Fruit fly (Drosophila melanogaster): ENCODE data around the gene Ibf2.

The Ibf2 gene

dm6 chr3R:9229996-9230601 lies 28.2 kb downstream of the Ibf2 start (continued):
- no peak for TF ChIP-seq Fer1 (GFP tag; optimal IDR thresholded peaks at IDR 0.05)
- TF ChIP-seq CG33557 (GFP tag; optimal IDR thresholded peaks at IDR 0.05), result no peak
- TF ChIP-seq Sry-δ (GFP tag; optimal IDR thresholded peaks at IDR 0.05), result no peak
- TF ChIP-seq CG10654 (GFP tag; optimal IDR thresholded peaks at IDR 0.05), result no peak
- no peak for TF ChIP-seq CG3838 (GFP tag; optimal IDR thresholded peaks at IDR 0.05)
- no peak for TF ChIP-seq tll (GFP tag; optimal IDR thresholded peaks at IDR 0.05)
- no peak for TF ChIP-seq CG15011 (GFP tag; optimal IDR thresholded peaks at IDR 0.05)
- no peak for TF ChIP-seq Max (GFP tag; optimal IDR thresholded peaks at IDR 0.05)
- no peak for TF ChIP-seq sd (tag; optimal IDR thresholded peaks at IDR 0.05)
- no peak for TF ChIP-seq dm (GFP tag; optimal IDR thresholded peaks at IDR 0.05)
- TF ChIP-seq sens (GFP tag), result peak; percentile 81
- TF ChIP-seq en (GFP tag; optimal IDR thresholded peaks at IDR 0.05), result no peak
- no peak for TF ChIP-seq HHEX (GFP tag; optimal IDR thresholded peaks at IDR 0.05)
- peak; percentile 11 for TF ChIP-seq CG3281 (GFP tag; optimal IDR thresholded peaks at IDR 0.05)
- TF ChIP-seq Nf-YA (GFP tag; IDR thresholded peaks at IDR 0.05), result no peak
- TF ChIP-seq Rx (GFP tag; IDR thresholded peaks at IDR 0.05), result no peak
- TF ChIP-seq CG4424 (GFP tag; optimal IDR thresholded peaks at IDR 0.05), result peak; percentile 2
- TF ChIP-seq CG12219 (GFP tag; optimal IDR thresholded peaks at IDR 0.05), result peak; percentile 19
- TF ChIP-seq CG10147 (GFP tag; optimal IDR thresholded peaks at IDR 0.05), result no peak
- no peak for TF ChIP-seq B-H2 (GFP tag; optimal IDR thresholded peaks at IDR 0.05)
- TF ChIP-seq CG1832 (GFP tag; optimal IDR thresholded peaks at IDR 0.05), result no peak
- no peak for TF ChIP-seq CG11456 (GFP tag; IDR thresholded peaks at IDR 0.05)
- no peak for TF ChIP-seq Dek (tag; optimal IDR thresholded peaks at IDR 0.05)
- TF ChIP-seq Meics (GFP tag; optimal IDR thresholded peaks at IDR 0.05), result peak; percentile 14
- TF ChIP-seq aop (GFP tag; IDR thresholded peaks at IDR 0.05), result no peak
- no peak for TF ChIP-seq CG8388 (GFP tag; optimal IDR thresholded peaks at IDR 0.05)
- TF ChIP-seq CG7928 (GFP tag; optimal IDR thresholded peaks at IDR 0.05), result no peak
- TF ChIP-seq CG18011 (GFP tag; optimal IDR thresholded peaks at IDR 0.05), result no peak
- TF ChIP-seq CG7745 (tag; optimal IDR thresholded peaks at IDR 0.05), result no peak
- TF ChIP-seq lmd (GFP tag; IDR thresholded peaks at IDR 0.05), result peak; percentile 25; the same call in 1 of the 2 replicates
- TF ChIP-seq ssp (GFP tag; IDR thresholded peaks at IDR 0.05), result no peak
- peak; percentile 25 for TF ChIP-seq az2 (GFP tag; optimal IDR thresholded peaks at IDR 0.05)
- TF ChIP-seq gcm2 (GFP tag; optimal IDR thresholded peaks at IDR 0.05), result no peak
- TF ChIP-seq CG9817 (tag; optimal IDR thresholded peaks at IDR 0.05), result no peak
- TF ChIP-seq pzg (GFP tag; optimal IDR thresholded peaks at IDR 0.05), result no peak
- TF ChIP-seq CG6689 (GFP tag; IDR thresholded peaks at IDR 0.05), result 0 out of 2 replicates have a peak, but pooled peaks have one; percentile 36
- TF ChIP-seq CG32767 (GFP tag; IDR thresholded peaks at IDR 0.05), result no peak
- TF ChIP-seq CG15696 (tag; optimal IDR thresholded peaks at IDR 0.05), result no peak
- no peak for TF ChIP-seq Ptx1 (GFP tag; IDR thresholded peaks at IDR 0.05)

dm6 chr3R:9229075-9229835 lies 29.0 kb downstream of the Ibf2 start:
- TF ChIP-seq CG31365 (tag; optimal IDR thresholded peaks at IDR 0.05) (no peak), CHES-1-like (GFP tag; optimal IDR thresholded peaks at IDR 0.05) (peak; percentile 78), ash1 (GFP tag; optimal IDR thresholded peaks at IDR 0.05) (no peak), CG18764 (GFP tag; optimal IDR thresholded peaks at IDR 0.05) (peak; percentile 83), Dll (GFP tag; IDR thresholded peaks at IDR 0.05; ENCODE audit: partially characterized antibody) (no peak), CG11723 (GFP tag; optimal IDR thresholded peaks at IDR 0.05) (peak; percentile 55), CG6791 (GFP tag; IDR thresholded peaks at IDR 0.05; ENCODE audit: partially characterized antibody) (no peak), dan (GFP tag; IDR thresholded peaks at IDR 0.05) (no peak), CG10366 (GFP tag; IDR thresholded peaks at IDR 0.05) (peak; percentile 68), caup (GFP tag; optimal IDR thresholded peaks at IDR 0.05; ENCODE audit: severe bottlenecking) (peak; percentile 49), dpn (GFP tag; optimal IDR thresholded peaks at IDR 0.05) (peak; percentile 72 to 81), CG30431 (GFP tag; optimal IDR thresholded peaks at IDR 0.05) (peak; percentile 71)

All from whole organism, embryonic.